Worm (Caenorhabditis elegans): ENCODE results near the gene F49E8.8.

The F49E8.8 gene

ce11 chrIV:7573944-7574343 is 17.5 kb downstream of the F49E8.8 start (continued):
- peak; percentile 77 for TF ChIP-seq aly-2 (tag; optimal IDR thresholded peaks at IDR 0.05)
- TF ChIP-seq nhr-12 (tag; optimal IDR thresholded peaks at IDR 0.05): no peak
- TF ChIP-seq tbx-2 (tag; optimal IDR thresholded peaks at IDR 0.05): peak; percentile 33
- TF ChIP-seq unc-98 (GFP tag; IDR thresholded peaks at IDR 0.05): no peak
- peak; percentile 59 for TF ChIP-seq nhr-77 (tag; optimal IDR thresholded peaks at IDR 0.05)
- TF ChIP-seq isw-1 (GFP tag; IDR thresholded peaks at IDR 0.05): no peak
- peak; percentile 59 for TF ChIP-seq nhr-20 (tag; optimal IDR thresholded peaks at IDR 0.05)
- no peak for TF ChIP-seq Y116A8C.19 (tag; optimal IDR thresholded peaks at IDR 0.05; ENCODE audit: borderline replicate concordance)
- TF ChIP-seq hlh-4 (tag; optimal IDR thresholded peaks at IDR 0.05): no peak
- TF ChIP-seq ama-1 (optimal IDR thresholded peaks at IDR 0.05): no peak
- peak; percentile 64 for TF ChIP-seq xbp-1 (tag; optimal IDR thresholded peaks at IDR 0.05)
- peak; percentile 35 for TF ChIP-seq elt-2 (tag; optimal IDR thresholded peaks at IDR 0.05)
- peak in 2 of 3 experiments; percentile 48 to 53 for TF ChIP-seq dpl-1 (GFP tag; optimal IDR thresholded peaks at IDR 0.05)
- peak; percentile 14 for TF ChIP-seq pax-3 (tag; optimal IDR thresholded peaks at IDR 0.05)
- TF ChIP-seq nhr-84 (tag; optimal IDR thresholded peaks at IDR 0.05): no peak
- TF ChIP-seq unc-62 (GFP tag; optimal IDR thresholded peaks at IDR 0.05): no peak
- no peak for TF ChIP-seq tlp-1 (tag; optimal IDR thresholded peaks at IDR 0.05)
- TF ChIP-seq jun-1 (tag; optimal IDR thresholded peaks at IDR 0.05): peak; percentile 47
- TF ChIP-seq lin-15B (tag; optimal IDR thresholded peaks at IDR 0.05): peak; percentile 15
- peak; percentile 53 for TF ChIP-seq vab-15 (tag; optimal IDR thresholded peaks at IDR 0.05)
- TF ChIP-seq egl-27 (tag; optimal IDR thresholded peaks at IDR 0.05): no peak
- peak; percentile 75 for TF ChIP-seq nhr-71 (tag; optimal IDR thresholded peaks at IDR 0.05)
- peak; percentile 70 for TF ChIP-seq unc-130 (tag; optimal IDR thresholded peaks at IDR 0.05)
- TF ChIP-seq rnt-1 (tag; optimal IDR thresholded peaks at IDR 0.05): peak; percentile 65
- peak; percentile 83 for TF ChIP-seq snu-23 (GFP tag; optimal IDR thresholded peaks at IDR 0.05)
- no peak for TF ChIP-seq C04F5.9 (tag; optimal IDR thresholded peaks at IDR 0.05)
- TF ChIP-seq skn-1 (tag; optimal IDR thresholded peaks at IDR 0.05): peak; percentile 39
- no peak for TF ChIP-seq alr-1 (tag; optimal IDR thresholded peaks at IDR 0.05; ENCODE audit: borderline replicate concordance)
- no peak for TF ChIP-seq nhr-237 (tag; optimal IDR thresholded peaks at IDR 0.05)
- peak; percentile 15 for TF ChIP-seq fkh-8 (tag; optimal IDR thresholded peaks at IDR 0.05)
- TF ChIP-seq ces-1 (GFP tag; optimal IDR thresholded peaks at IDR 0.05): no peak
- peak; percentile 69 for TF ChIP-seq swsn-7 (tag; optimal IDR thresholded peaks at IDR 0.05)
- TF ChIP-seq C16A3.4 (tag; optimal IDR thresholded peaks at IDR 0.05): peak; percentile 79
- peak; percentile 54 for TF ChIP-seq fos-1 (tag; optimal IDR thresholded peaks at IDR 0.05)
- TF ChIP-seq nhr-76 (tag; optimal IDR thresholded peaks at IDR 0.05): no peak
- TF ChIP-seq egl-13 (tag; optimal IDR thresholded peaks at IDR 0.05): peak; percentile 38
- peak; percentile 66 for TF ChIP-seq dsc-1 (tag; optimal IDR thresholded peaks at IDR 0.05)
- TF ChIP-seq nhr-85 (tag): no peak
- peak in 2 of 6 experiments; percentile 0 to 68 for TF ChIP-seq elt-3 (tag; optimal IDR thresholded peaks at IDR 0.05)
- TF ChIP-seq nhr-90 (tag; optimal IDR thresholded peaks at IDR 0.05; ENCODE audit: poor library complexity): peak; percentile 76
- TF ChIP-seq zag-1 (tag; optimal IDR thresholded peaks at IDR 0.05): no peak
- no peak for TF ChIP-seq zip-4 (GFP tag; optimal IDR thresholded peaks at IDR 0.05)
- TF ChIP-seq ztf-11 (tag; optimal IDR thresholded peaks at IDR 0.05): no peak
- TF ChIP-seq nhr-11 (tag; optimal IDR thresholded peaks at IDR 0.05): no peak
- no peak for TF ChIP-seq ets-5 (GFP tag; IDR thresholded peaks at IDR 0.05)

Data from whole organism, L1 larva.